Worm (Caenorhabditis elegans) whole organism, L4 larva: ENCODE data around the gene C07A9.5.

ENCODE experiments used
- F10B5.3 ChIP-seq: sonication (generic microtip); optimal IDR thresholded peaks from 2 replicates; lab custom pipeline; 2016; ENCODE audit warnings: mild to moderate bottlenecking, missing genetic modification characterization, missing compliant biosample characterization
- F37D6.2 ChIP-seq: sonication (generic microtip); optimal IDR thresholded peaks from 2 replicates; lab custom pipeline; 2016; ENCODE audit warnings: mild to moderate bottlenecking, missing genetic modification characterization, missing compliant biosample characterization
- F44E2.7 ChIP-seq: fragments of 200-800 bp; sonication (Bioruptor generic); IDR thresholded peaks from 2 replicates; pipeline ENCODE4 v2.1.2; 2022; ENCODE audit warnings: missing genetic modification characterization, missing compliant biosample characterization
- T20F7.1 ChIP-seq: fragments of 200-800 bp; sonication (Bioruptor generic); optimal IDR thresholded peaks from 2 replicates; lab custom pipeline; 2018; ENCODE audit warnings: mild to moderate bottlenecking, missing genetic modification characterization, missing compliant biosample characterization
- Y75B8A.6 ChIP-seq: fragments of 200-800 bp; sonication (Bioruptor generic); IDR thresholded peaks from 2 replicates; pipeline ENCODE4 v1.3.6; 2022; ENCODE audit warnings: missing genetic modification reagents, missing genetic modification characterization, missing compliant biosample characterization
- ZK337.2 ChIP-seq: fragments of 200-800 bp; sonication (Bioruptor generic); IDR thresholded peaks from 2 replicates; pipeline ENCODE4 v1.3.6; 2022; ENCODE audit warnings: missing genetic modification reagents, missing genetic modification characterization, missing compliant biosample characterization
- aha-1 ChIP-seq: fragments of 150-350 bp; peaks from one replicate; lab custom pipeline; 2014; ENCODE audit warnings: missing biosample characterization, missing genetic modification characterization
- ama-1 ChIP-seq: fragments of 150-350 bp; optimal IDR thresholded peaks from 2 replicates; lab custom pipeline; 2014; ENCODE audit warnings: inconsistent platforms, mixed read lengths
- attf-4 ChIP-seq: sonication (generic microtip); optimal IDR thresholded peaks from 3 replicates; lab custom pipeline; 2017; ENCODE audit warnings: missing biosample characterization, missing genetic modification characterization
- ceh-28 ChIP-seq: fragments of 150-350 bp; optimal IDR thresholded peaks from 2 replicates; lab custom pipeline; 2014; ENCODE audit warnings: missing biosample characterization, missing genetic modification reagents, missing genetic modification characterization
- ceh-62 ChIP-seq: sonication (generic microtip); optimal IDR thresholded peaks from 2 replicates; lab custom pipeline; 2017; ENCODE audit warnings: missing biosample characterization, missing genetic modification characterization
- ces-1 ChIP-seq: fragments of 150-350 bp; sonication (generic microtip); optimal IDR thresholded peaks from 4 replicates; lab custom pipeline; 2014; ENCODE audit warnings: missing biosample characterization, missing genetic modification reagents, missing genetic modification characterization
- daf-12 ChIP-seq: fragments of 150-350 bp; optimal IDR thresholded peaks from 2 replicates; lab custom pipeline; 2014; ENCODE audit warnings: missing biosample characterization, missing genetic modification reagents, missing genetic modification characterization
- daf-16 ChIP-seq, 3 experiments: sonication (generic microtip); optimal IDR thresholded peaks; 2 replicates each; lab custom pipeline; 2016 to 2017; ENCODE audit warnings: missing genetic modification characterization in 3 of 3, missing genetic modification reagents in 3 of 3, mild to moderate bottlenecking in 2 of 3, missing compliant biosample characterization in 2 of 3, missing biosample characterization in 1 of 3, moderate library complexity in 1 of 3
- daf-8 ChIP-seq: fragments of 200-800 bp; sonication (Bioruptor generic); IDR thresholded peaks from 2 replicates; pipeline ENCODE4 v1.3.6; 2022; ENCODE audit warnings: missing genetic modification characterization, missing compliant biosample characterization
- dmd-6 ChIP-seq: fragments of 200-800 bp; sonication (Bioruptor generic); IDR thresholded peaks from 2 replicates; pipeline ENCODE4 v1.3.6; 2022; ENCODE audit warnings: missing genetic modification reagents, missing genetic modification characterization, missing compliant biosample characterization
- duxl-1 ChIP-seq: sonication (generic microtip); optimal IDR thresholded peaks from 2 replicates; lab custom pipeline; 2016; ENCODE audit warnings: mild to moderate bottlenecking, missing genetic modification characterization, moderate library complexity, missing compliant biosample characterization; ENCODE audit not compliant: poor library complexity
- dve-1 ChIP-seq: sonication (generic microtip); optimal IDR thresholded peaks from 2 replicates; lab custom pipeline; 2017; ENCODE audit warnings: antibody characterized with exemption, mild to moderate bottlenecking, missing genetic modification characterization, missing compliant biosample characterization; ENCODE audit not compliant: insufficient read depth
- egl-27 ChIP-seq: sonication (generic microtip); optimal IDR thresholded peaks from 3 replicates; lab custom pipeline; 2017; ENCODE audit warnings: missing biosample characterization, missing genetic modification reagents, missing genetic modification characterization
- gei-8 ChIP-seq: fragments of 200-800 bp; sonication (Bioruptor generic); optimal IDR thresholded peaks from 2 replicates; lab custom pipeline; 2018; ENCODE audit warnings: mild to moderate bottlenecking, missing genetic modification characterization, missing compliant biosample characterization
- hif-1 ChIP-seq, 2 experiments: sonication (generic microtip); optimal IDR thresholded peaks; 2 replicates each; lab custom pipeline; 2016 to 2017; ENCODE audit warnings: missing compliant biosample characterization in 2 of 2, missing genetic modification characterization in 2 of 2, missing genetic modification reagents in 2 of 2, missing genotype in 2 of 2, mild to moderate bottlenecking in 1 of 2
- hlh-30 ChIP-seq: sonication (generic microtip); optimal IDR thresholded peaks from 2 replicates; lab custom pipeline; 2017; ENCODE audit warnings: antibody characterized with exemption, mild to moderate bottlenecking, missing genetic modification characterization, missing compliant biosample characterization; ENCODE audit not compliant: insufficient read depth
- hmg-1.1 ChIP-seq: fragments of 200-800 bp; sonication (Bioruptor generic); IDR thresholded peaks from 2 replicates; pipeline ENCODE4 v1.3.6; 2022; ENCODE audit warnings: missing genetic modification reagents, missing genetic modification characterization, missing compliant biosample characterization
- jun-1 ChIP-seq: fragments of 150-350 bp; optimal IDR thresholded peaks from 2 replicates; lab custom pipeline; 2014; ENCODE audit warnings: missing biosample characterization, missing genetic modification reagents, missing genetic modification characterization
- lim-7 ChIP-seq: fragments of 200-800 bp; sonication (Bioruptor generic); IDR thresholded peaks from 2 replicates; pipeline ENCODE4 v1.3.6; 2022; ENCODE audit warnings: missing genetic modification characterization, missing compliant biosample characterization
- lin-1 ChIP-seq: fragments of 200-800 bp; sonication (Bioruptor generic); IDR thresholded peaks from 2 replicates; pipeline ENCODE4 v1.3.6; 2022; ENCODE audit warnings: missing genetic modification reagents, missing genetic modification characterization, missing compliant biosample characterization
- lin-15B ChIP-seq: fragments of 150-350 bp; sonication (generic microtip); optimal IDR thresholded peaks from 3 replicates; lab custom pipeline; 2014; ENCODE audit warnings: missing biosample characterization, missing genetic modification characterization
- lin-29 ChIP-seq: fragments of 200-800 bp; sonication (Bioruptor generic); IDR thresholded peaks from 2 replicates; pipeline ENCODE4 v1.3.6; 2022; ENCODE audit warnings: missing genetic modification reagents, missing genetic modification characterization, missing compliant biosample characterization
- lin-38 ChIP-seq: fragments of 200-800 bp; sonication (Bioruptor generic); IDR thresholded peaks from 2 replicates; pipeline ENCODE4 v1.3.6; 2022; ENCODE audit warnings: missing genetic modification reagents, missing genetic modification characterization, missing compliant biosample characterization
- lir-3 ChIP-seq: sonication (generic microtip); optimal IDR thresholded peaks from 2 replicates; lab custom pipeline; 2016; ENCODE audit warnings: mild to moderate bottlenecking, missing genetic modification characterization, missing compliant biosample characterization
- mdl-1 ChIP-seq, 2 experiments: fragments of 150-350 bp in 1 of 2; sonication (generic microtip) in 1 of 2; optimal IDR thresholded peaks; 2 replicates each; lab custom pipeline; 2014 to 2017; ENCODE audit warnings: missing biosample characterization in 2 of 2, missing genetic modification characterization in 2 of 2
- mdt-29 ChIP-seq: fragments of 200-800 bp; sonication (Bioruptor generic); IDR thresholded peaks from 2 replicates; pipeline ENCODE4 v1.3.6; 2022; ENCODE audit warnings: missing genetic modification reagents, missing genetic modification characterization, missing compliant biosample characterization
- mep-1 ChIP-seq: fragments of 150-350 bp; sonication (generic microtip); optimal IDR thresholded peaks from 3 replicates; lab custom pipeline; 2014; ENCODE audit warnings: missing biosample characterization, missing genetic modification characterization
- mes-2 ChIP-seq: sonication (generic microtip); optimal IDR thresholded peaks from 2 replicates; lab custom pipeline; 2016; ENCODE audit warnings: missing genotype, mild to moderate bottlenecking, missing genetic modification characterization, missing compliant biosample characterization; ENCODE audit not compliant: poor library complexity, severe bottlenecking
- mxl-2 ChIP-seq: fragments of 200-800 bp; sonication (Bioruptor generic); conservative IDR thresholded peaks from 2 replicates; pipeline ENCODE4 v1.3.6; 2022; ENCODE audit warnings: missing genetic modification reagents, missing genetic modification characterization, missing compliant biosample characterization
- mxl-3 ChIP-seq: fragments of 200-800 bp; sonication (Bioruptor generic); optimal IDR thresholded peaks from 2 replicates; lab custom pipeline; 2018; ENCODE audit warnings: mild to moderate bottlenecking, missing genetic modification characterization, missing compliant biosample characterization
- nhr-111 ChIP-seq: fragments of 200-800 bp; sonication (Bioruptor generic); optimal IDR thresholded peaks from 2 replicates; lab custom pipeline; 2018; ENCODE audit warnings: mild to moderate bottlenecking, missing genetic modification characterization, missing compliant biosample characterization
- nhr-237 ChIP-seq: sonication (generic microtip); optimal IDR thresholded peaks from 2 replicates; lab custom pipeline; 2017; ENCODE audit warnings: missing biosample characterization, missing genetic modification characterization
- nhr-28 ChIP-seq: fragments of 150-350 bp; optimal IDR thresholded peaks from 2 replicates; lab custom pipeline; 2014; ENCODE audit warnings: missing biosample characterization, missing genetic modification characterization
- nhr-6 ChIP-seq: fragments of 150-350 bp; optimal IDR thresholded peaks from 2 replicates; lab custom pipeline; 2014; ENCODE audit warnings: missing biosample characterization, missing genetic modification characterization
- pqm-1 ChIP-seq: sonication (generic microtip); optimal IDR thresholded peaks from 2 replicates; lab custom pipeline; 2017; ENCODE audit warnings: missing biosample characterization, missing genetic modification characterization
- rbr-2 ChIP-seq: sonication (generic microtip); optimal IDR thresholded peaks from 2 replicates; lab custom pipeline; 2016; ENCODE audit warnings: missing genotype, missing genetic modification characterization, missing compliant biosample characterization
- skn-1 ChIP-seq: fragments of 150-350 bp; optimal IDR thresholded peaks from 2 replicates; lab custom pipeline; 2014; ENCODE audit warnings: missing biosample characterization, missing genetic modification characterization
- snpc-4 ChIP-seq: fragments of 150-350 bp; optimal IDR thresholded peaks from 2 replicates; lab custom pipeline; 2014; ENCODE audit warnings: missing biosample characterization, missing genetic modification characterization
- tra-1 ChIP-seq: fragments of 200-800 bp; sonication (Bioruptor generic); IDR thresholded peaks from 2 replicates; pipeline ENCODE4 v1.3.6; 2022; ENCODE audit warnings: missing genetic modification reagents, missing genetic modification characterization, missing compliant biosample characterization
- unc-62 ChIP-seq, 3 experiments: fragments of 150-350 bp in 1 of 3; sonication (generic microtip); optimal IDR thresholded peaks in 2 of 3; peaks in 1 of 3; 1 replicate in 1 of 3; 2 replicates in 2 of 3; lab custom pipeline; 2014 to 2017; ENCODE audit warnings: missing biosample characterization in 3 of 3, missing genetic modification characterization in 3 of 3, missing genetic modification reagents in 3 of 3, missing genotype in 1 of 3
- vab-7 ChIP-seq: fragments of 200-800 bp; sonication (Bioruptor generic); IDR thresholded peaks from 2 replicates; pipeline ENCODE4 v1.3.6; 2022; ENCODE audit warnings: missing genetic modification reagents, missing genetic modification characterization, missing compliant biosample characterization
- zfp-3 ChIP-seq: fragments of 200-800 bp; sonication (Bioruptor generic); conservative IDR thresholded peaks from 2 replicates; pipeline ENCODE4 v1.3.6; 2022; ENCODE audit warnings: missing genetic modification reagents, missing genetic modification characterization, missing compliant biosample characterization
- zip-2 ChIP-seq: fragments of 150-350 bp; optimal IDR thresholded peaks from 2 replicates; lab custom pipeline; 2014; ENCODE audit warnings: missing biosample characterization, missing genetic modification characterization
- ztf-7 ChIP-seq: fragments of 150-350 bp; optimal IDR thresholded peaks from 2 replicates; lab custom pipeline; 2014; ENCODE audit warnings: missing biosample characterization, missing genetic modification characterization

Gene C07A9.5

ce11 chrIII:9666668-9667067 lies 16.0 kb downstream of the C07A9.5 start:
- TF ChIP-seq pqm-1 (peak; percentile 18), nhr-6 (peak; percentile 16), zfp-3 (GFP tag; lab: Robert Waterston, UW) (no peak), ceh-28 (no peak), lin-38 (GFP tag; lab: Robert Waterston, UW) (peak; percentile 4; the same call in 1 of the 2 replicates), mxl-3 (peak; percentile 57), gei-8 (no peak), dmd-6 (GFP tag; lab: Robert Waterston, UW) (peak; percentile 6; the same call in 1 of the 2 replicates), nhr-28 (peak; percentile 92), lim-7 (GFP tag; lab: Robert Waterston, UW) (no peak), Y75B8A.6 (no peak), ces-1 (GFP tag; lab: Kevin White, UChicago) (no peak), T20F7.1 (GFP tag; lab: Kevin White, UChicago) (no peak), hlh-30 (tag; lab: Kevin White, UChicago) (peak; percentile 27), snpc-4 (tag; lab: Kevin White, UChicago) (no peak), hmg-1.1 (GFP tag; lab: Robert Waterston, UW) (0 out of 2 replicates have a peak, but pooled peaks have one; percentile 19), lin-1 (GFP tag; lab: Robert Waterston, UW) (no peak), mes-2 (tag; lab: Kevin White, UChicago) (peak; percentile 47), daf-8 (GFP tag; lab: Robert Waterston, UW) (no peak), jun-1 (tag; lab: Kevin White, UChicago) (no peak), lin-15B (tag; lab: Kevin White, UChicago) (no peak), nhr-111 (GFP tag; lab: Kevin White, UChicago) (no peak), attf-4 (tag; lab: Kevin White, UChicago) (no peak), tra-1 (no peak), zip-2 (no peak), daf-16 (GFP tag; optimal IDR thresholded peaks at IDR 0.05; lab: Kevin White, UChicago) (no peak), daf-16 (tag; optimal IDR thresholded peaks at IDR 0.05; lab: Kevin White, UChicago) (peak; percentile 18), nhr-237 (tag; lab: Kevin White, UChicago) (no peak), mdl-1 (tag; optimal IDR thresholded peaks at IDR 0.05; lab: Kevin White, UChicago) (peak in 1 of 2 experiments; percentile 63), duxl-1 (tag; lab: Kevin White, UChicago) (no peak), skn-1 (no peak), egl-27 (tag; lab: Kevin White, UChicago) (no peak), F10B5.3 (no peak), hif-1 (tag; optimal IDR thresholded peaks at IDR 0.05; lab: Kevin White, UChicago) (no peak), F37D6.2 (tag; lab: Kevin White, UChicago) (no peak), ztf-7 (tag; lab: Kevin White, UChicago) (no peak), dve-1 (tag; lab: Kevin White, UChicago) (peak; percentile 46), lir-3 (no peak), mep-1 (peak; percentile 29), daf-12 (tag; lab: Kevin White, UChicago) (no peak), mxl-2 (no peak), ceh-62 (tag; lab: Kevin White, UChicago) (no peak), unc-62 (GFP tag; optimal IDR thresholded peaks at IDR 0.05 in 1 of 2; lab: Kevin White, UChicago) (peak in 1 of 2 experiments; percentile 96), unc-62 (tag; optimal IDR thresholded peaks at IDR 0.05; lab: Kevin White, UChicago) (no peak), vab-7 (GFP tag; lab: Robert Waterston, UW) (no peak), mdt-29 (GFP tag; lab: Robert Waterston, UW) (no peak), ama-1 (lab: Kevin White, UChicago) (no peak), aha-1 (tag; lab: Kevin White, UChicago) (peak; percentile 22), lin-29 (GFP tag; lab: Robert Waterston, UW) (no peak), rbr-2 (tag; lab: Kevin White, UChicago) (no peak), F44E2.7 (no peak), ZK337.2 (no peak)
